Worm (Caenorhabditis elegans) whole organism, late embryonic: ENCODE data around the gene ncx-8.

Experiments
- K09A11.1 ChIP-seq: sonication (generic microtip); optimal IDR thresholded peaks from 2 replicates; lab custom pipeline; 2017; ENCODE audit warnings: antibody characterized with exemption, mild to moderate bottlenecking, missing genetic modification characterization, missing compliant biosample characterization; ENCODE audit not compliant: insufficient read depth
- T23F11.4 ChIP-seq: fragments of 200-800 bp; sonication (Bioruptor generic); optimal IDR thresholded peaks from 2 replicates; lab custom pipeline; 2018; ENCODE audit warnings: mild to moderate bottlenecking, missing genetic modification characterization, missing compliant biosample characterization
- ceh-14 ChIP-seq: sonication (generic microtip); optimal IDR thresholded peaks from 2 replicates; lab custom pipeline; 2016; ENCODE audit warnings: missing genotype, missing genetic modification characterization, missing compliant biosample characterization
- ceh-2 ChIP-seq: sonication (generic microtip); optimal IDR thresholded peaks from 2 replicates; lab custom pipeline; 2016; ENCODE audit warnings: missing genotype, missing genetic modification characterization, missing compliant biosample characterization
- ceh-31 ChIP-seq: sonication (generic microtip); optimal IDR thresholded peaks from 2 replicates; lab custom pipeline; 2016; ENCODE audit warnings: missing genetic modification characterization, missing compliant biosample characterization
- ceh-34 ChIP-seq: sonication (generic microtip); optimal IDR thresholded peaks from 2 replicates; lab custom pipeline; 2016; ENCODE audit warnings: mild to moderate bottlenecking, missing genetic modification characterization, missing compliant biosample characterization
- ceh-45 ChIP-seq: fragments of 200-800 bp; sonication (Bioruptor generic); IDR thresholded peaks from 2 replicates; pipeline ENCODE4 v1.3.6; 2022; ENCODE audit warnings: missing genetic modification reagents, missing genetic modification characterization, missing compliant biosample characterization
- ceh-6 ChIP-seq: fragments of 200-800 bp; sonication (Bioruptor generic); optimal IDR thresholded peaks from 2 replicates; lab custom pipeline; 2018; ENCODE audit warnings: mild to moderate bottlenecking, missing genetic modification characterization, missing compliant biosample characterization
- ceh-9 ChIP-seq: sonication (generic microtip); optimal IDR thresholded peaks from 2 replicates; lab custom pipeline; 2016; ENCODE audit warnings: mild to moderate bottlenecking, missing genetic modification characterization, inconsistent platforms, missing compliant biosample characterization
- dmd-4 ChIP-seq: sonication (generic microtip); optimal IDR thresholded peaks from 2 replicates; lab custom pipeline; 2016; ENCODE audit warnings: borderline replicate concordance, missing genetic modification characterization, missing compliant biosample characterization
- elt-2 ChIP-seq: sonication (generic microtip); optimal IDR thresholded peaks from 2 replicates; lab custom pipeline; 2016; ENCODE audit warnings: missing genetic modification reagents, missing genetic modification characterization, missing compliant biosample characterization
- ets-4 ChIP-seq: sonication (generic microtip); optimal IDR thresholded peaks from 2 replicates; lab custom pipeline; 2016; ENCODE audit warnings: missing genetic modification characterization, missing compliant biosample characterization
- fax-1 ChIP-seq: sonication (generic microtip); optimal IDR thresholded peaks from 2 replicates; lab custom pipeline; 2016; ENCODE audit warnings: missing genotype, missing genetic modification characterization, missing compliant biosample characterization
- hlh-13 ChIP-seq: fragments of 200-800 bp; sonication (Bioruptor generic); optimal IDR thresholded peaks from 2 replicates; lab custom pipeline; 2018; ENCODE audit warnings: mild to moderate bottlenecking, missing genetic modification characterization, missing compliant biosample characterization
- hlh-30 ChIP-seq: sonication (generic microtip); optimal IDR thresholded peaks from 2 replicates; lab custom pipeline; 2017; ENCODE audit warnings: antibody characterized with exemption, missing genetic modification characterization, missing compliant biosample characterization; ENCODE audit not compliant: insufficient read depth
- mec-3 ChIP-seq: sonication (generic microtip); optimal IDR thresholded peaks from 2 replicates; lab custom pipeline; 2016; ENCODE audit warnings: borderline replicate concordance, missing genetic modification characterization, missing compliant biosample characterization
- nhr-11 ChIP-seq: fragments of 150-350 bp; optimal IDR thresholded peaks from 2 replicates; lab custom pipeline; 2014; ENCODE audit warnings: missing biosample characterization, missing genetic modification characterization
- odd-2 ChIP-seq: sonication (generic microtip); optimal IDR thresholded peaks from 2 replicates; lab custom pipeline; 2017; ENCODE audit warnings: antibody characterized with exemption, mild to moderate bottlenecking, missing genetic modification characterization, missing compliant biosample characterization
- pag-3 ChIP-seq: sonication (generic microtip); optimal IDR thresholded peaks from 2 replicates; lab custom pipeline; 2016; ENCODE audit warnings: missing compliant biosample characterization, missing genetic modification characterization, borderline replicate concordance
- pax-1 ChIP-seq: fragments of 150-350 bp; optimal IDR thresholded peaks from 2 replicates; lab custom pipeline; 2014; ENCODE audit warnings: missing biosample characterization, missing genetic modification characterization
- pqm-1 ChIP-seq: sonication (generic microtip); optimal IDR thresholded peaks from 2 replicates; lab custom pipeline; 2016; ENCODE audit warnings: missing genetic modification characterization, missing compliant biosample characterization
- rnt-1 ChIP-seq: sonication (generic microtip); optimal IDR thresholded peaks from 2 replicates; lab custom pipeline; 2016; ENCODE audit warnings: missing genetic modification characterization, missing compliant biosample characterization
- sox-4 ChIP-seq: sonication (generic microtip); optimal IDR thresholded peaks from 2 replicates; lab custom pipeline; 2017; ENCODE audit warnings: mild to moderate bottlenecking, missing genetic modification characterization, inconsistent platforms, missing compliant biosample characterization
- syd-9 ChIP-seq: sonication (generic microtip); optimal IDR thresholded peaks from 2 replicates; lab custom pipeline; 2016; ENCODE audit warnings: mild to moderate bottlenecking, missing genetic modification characterization, moderate library complexity, missing compliant biosample characterization
- tbx-7 ChIP-seq: sonication (generic microtip); optimal IDR thresholded peaks from 2 replicates; lab custom pipeline; 2016; ENCODE audit warnings: missing genotype, missing genetic modification characterization, missing compliant biosample characterization
- unc-3 ChIP-seq, 2 experiments: fragments of 200-800 bp in 1 of 2; sonication (Bioruptor generic) in 1 of 2; sonication (generic microtip) in 1 of 2; conservative IDR thresholded peaks in 1 of 2; optimal IDR thresholded peaks in 1 of 2; 2 replicates each; pipeline versions ENCODE4 v1.3.6 to Lab custom; 2016 to 2022; ENCODE audit warnings: missing compliant biosample characterization in 2 of 2, missing genetic modification characterization in 2 of 2, missing genetic modification reagents in 1 of 2
- unc-42 ChIP-seq: sonication (generic microtip); optimal IDR thresholded peaks from 2 replicates; lab custom pipeline; 2016; ENCODE audit warnings: missing genotype, missing genetic modification characterization, missing compliant biosample characterization

ncx-8 gene

ce11 chrV:5023355-5023754 is 36.4 kb upstream of the ncx-8 start:
- TF ChIP-seq mec-3 (tag; lab: Kevin White, UChicago) = no peak
- peak; percentile 7 for TF ChIP-seq elt-2
- TF ChIP-seq syd-9 = no peak
- TF ChIP-seq ceh-6 (GFP tag; lab: Kevin White, UChicago) = no peak

- TF ChIP-seq ceh-31 (tag; lab: Kevin White, UChicago) (no peak), T23F11.4 (GFP tag; lab: Kevin White, UChicago) (no peak), fax-1 (tag; lab: Kevin White, UChicago) (no peak), dmd-4 (tag; lab: Kevin White, UChicago) (no peak), ceh-34 (tag; lab: Kevin White, UChicago) (no peak), ceh-9 (no peak)
Observed at ce11 chrV:5018810-5019274, 31.8 kb upstream of the ncx-8 start, which contains the start of gene srr-4. TSS of gene srr-4 (plus strand) at chrV:5019224.

- no peak for TF ChIP-seq ceh-2 (tag; lab: Kevin White, UChicago)
Observed at ce11 chrV:5018067-5018466, 31.1 kb upstream of the ncx-8 start.

- TF ChIP-seq ceh-14 (peak; percentile 46), unc-3 (GFP tag; conservative IDR thresholded peaks at IDR 0.05; lab: Robert Waterston, UW) (no peak), unc-3 (tag; optimal IDR thresholded peaks at IDR 0.05; lab: Kevin White, UChicago) (no peak), unc-42 (tag; lab: Kevin White, UChicago) (peak; percentile 29)
- TF ChIP-seq, all 69 proteins: peak for 2
Observed at ce11 chrV:5016728-5017127, 29.7 kb upstream of the ncx-8 start.

ce11 chrV:5012193-5012853 is 25.3 kb upstream of the ncx-8 start, which contains the start of gene srr-6:
TSS of gene srr-6 (plus strand) at chrV:5012803.
- TF ChIP-seq rnt-1 (no peak), odd-2 (no peak), elt-2 (peak; percentile 80), unc-3 (GFP tag; conservative IDR thresholded peaks at IDR 0.05; lab: Robert Waterston, UW) (no peak), unc-3 (tag; optimal IDR thresholded peaks at IDR 0.05; lab: Kevin White, UChicago) (no peak), pax-1 (tag; lab: Kevin White, UChicago) (no peak)

ce11 chrV:5001386-5001785 is 14.4 kb upstream of the ncx-8 start, which contains the start of gene srr-8:
TSS of gene srr-8 (plus strand) at chrV:5001686.
- no peak for TF ChIP-seq K09A11.1 (tag; lab: Kevin White, UChicago)
- no peak for TF ChIP-seq nhr-11 (tag; lab: Kevin White, UChicago)
- TF ChIP-seq pqm-1 (tag; lab: Kevin White, UChicago) = no peak
- TF ChIP-seq unc-3 (GFP tag; conservative IDR thresholded peaks at IDR 0.05; lab: Robert Waterston, UW) = no peak
- no peak for TF ChIP-seq unc-3 (tag; optimal IDR thresholded peaks at IDR 0.05; lab: Kevin White, UChicago)
- no peak for TF ChIP-seq hlh-30 (tag; lab: Kevin White, UChicago)
- no peak for TF ChIP-seq pag-3
- no peak for TF ChIP-seq sox-4 (tag; lab: Kevin White, UChicago)
- TF ChIP-seq ceh-9 = no peak
- no peak for TF ChIP-seq tbx-7 (tag; lab: Kevin White, UChicago)
- no peak for TF ChIP-seq ceh-45 (GFP tag; lab: Robert Waterston, UW)
- TF ChIP-seq ets-4 (tag; lab: Kevin White, UChicago) = no peak

ce11 chrV:5000406-5000805 is 13.4 kb upstream of the ncx-8 start, which contains the start of gene ugt-7:
TSS of gene ugt-7 (minus strand) at chrV:5000566.
- TF ChIP-seq elt-2 = peak; percentile 11
- no peak for TF ChIP-seq hlh-13 (GFP tag; lab: Kevin White, UChicago)
- TF ChIP-seq T23F11.4 (GFP tag; lab: Kevin White, UChicago) = no peak
